Worm (Caenorhabditis elegans) whole organism, late embryonic: ENCODE data around the gene chil-1.

ENCODE experiments used
- ceh-2 ChIP-seq: sonication (generic microtip); optimal IDR thresholded peaks from 2 replicates; lab custom pipeline; 2016; ENCODE audit warnings: missing genotype, missing genetic modification characterization, missing compliant biosample characterization
- ceh-31 ChIP-seq: sonication (generic microtip); optimal IDR thresholded peaks from 2 replicates; lab custom pipeline; 2016; ENCODE audit warnings: missing genetic modification characterization, missing compliant biosample characterization
- ceh-34 ChIP-seq: sonication (generic microtip); optimal IDR thresholded peaks from 2 replicates; lab custom pipeline; 2016; ENCODE audit warnings: mild to moderate bottlenecking, missing genetic modification characterization, missing compliant biosample characterization
- ceh-45 ChIP-seq: fragments of 200-800 bp; sonication (Bioruptor generic); IDR thresholded peaks from 2 replicates; pipeline ENCODE4 v1.3.6; 2022; ENCODE audit warnings: missing genetic modification reagents, missing genetic modification characterization, missing compliant biosample characterization
- elt-4 ChIP-seq: sonication (generic microtip); optimal IDR thresholded peaks from 2 replicates; lab custom pipeline; 2016; ENCODE audit warnings: missing genetic modification characterization, missing compliant biosample characterization
- fkh-10 ChIP-seq: fragments of 150-350 bp; optimal IDR thresholded peaks from 2 replicates; lab custom pipeline; 2014; ENCODE audit warnings: missing biosample characterization, missing genetic modification reagents, missing genetic modification characterization
- lim-6 ChIP-seq: sonication (generic microtip); optimal IDR thresholded peaks from 2 replicates; lab custom pipeline; 2016; ENCODE audit warnings: missing genetic modification characterization, missing compliant biosample characterization
- mec-3 ChIP-seq: sonication (generic microtip); optimal IDR thresholded peaks from 2 replicates; lab custom pipeline; 2016; ENCODE audit warnings: borderline replicate concordance, missing genetic modification characterization, missing compliant biosample characterization
- nfya-1 ChIP-seq: sonication (generic microtip); optimal IDR thresholded peaks from 2 replicates; lab custom pipeline; 2017; ENCODE audit warnings: missing genetic modification characterization, mild to moderate bottlenecking, missing compliant biosample characterization, antibody characterized with exemption, moderate library complexity
- nhr-232 ChIP-seq: sonication (generic microtip); optimal IDR thresholded peaks from 2 replicates; lab custom pipeline; 2016; ENCODE audit warnings: missing genetic modification characterization, missing compliant biosample characterization
- odd-2 ChIP-seq: sonication (generic microtip); optimal IDR thresholded peaks from 2 replicates; lab custom pipeline; 2017; ENCODE audit warnings: antibody characterized with exemption, mild to moderate bottlenecking, missing genetic modification characterization, missing compliant biosample characterization
- pat-9 ChIP-seq: fragments of 200-800 bp; sonication (Bioruptor generic); optimal IDR thresholded peaks from 2 replicates; lab custom pipeline; 2018; ENCODE audit warnings: mild to moderate bottlenecking, missing genetic modification characterization, moderate library complexity, missing compliant biosample characterization
- pax-1 ChIP-seq: fragments of 150-350 bp; optimal IDR thresholded peaks from 2 replicates; lab custom pipeline; 2014; ENCODE audit warnings: missing biosample characterization, missing genetic modification characterization
- pha-2 ChIP-seq: sonication (generic microtip); optimal IDR thresholded peaks from 2 replicates; lab custom pipeline; 2017; ENCODE audit warnings: mild to moderate bottlenecking, missing genetic modification characterization, missing compliant biosample characterization
- pqm-1 ChIP-seq: sonication (generic microtip); optimal IDR thresholded peaks from 2 replicates; lab custom pipeline; 2016; ENCODE audit warnings: missing genetic modification characterization, missing compliant biosample characterization
- ref-2 ChIP-seq: sonication (generic microtip); optimal IDR thresholded peaks from 2 replicates; lab custom pipeline; 2016; ENCODE audit warnings: missing genetic modification characterization, missing compliant biosample characterization
- sox-2 ChIP-seq: fragments of 200-800 bp; sonication (Bioruptor generic); IDR thresholded peaks from 2 replicates; pipeline ENCODE4 v1.3.6; 2022; ENCODE audit warnings: missing genetic modification reagents, missing genetic modification characterization, missing compliant biosample characterization
- syd-9 ChIP-seq: sonication (generic microtip); optimal IDR thresholded peaks from 2 replicates; lab custom pipeline; 2016; ENCODE audit warnings: mild to moderate bottlenecking, missing genetic modification characterization, moderate library complexity, missing compliant biosample characterization
- tbx-2 ChIP-seq: sonication (generic microtip); optimal IDR thresholded peaks from 2 replicates; lab custom pipeline; 2016; ENCODE audit warnings: missing genetic modification characterization, missing compliant biosample characterization
- unc-86 ChIP-seq: sonication (generic microtip); optimal IDR thresholded peaks from 2 replicates; lab custom pipeline; 2016; ENCODE audit warnings: missing genetic modification characterization, missing compliant biosample characterization
- zip-5 ChIP-seq: sonication (generic microtip); optimal IDR thresholded peaks from 2 replicates; lab custom pipeline; 2016; ENCODE audit warnings: missing genetic modification characterization, missing compliant biosample characterization

Gene chil-1

ce11 chrII:9831033-9831432 lies 35.2 kb downstream of the chil-1 start, which contains the start of gene ZK938.12:
Gene ZK938.12, plus strand, starts transcription at chrII:9831333.
- no peak for TF ChIP-seq pqm-1 (tag; lab: Kevin White, UChicago)

ce11 chrII:9829108-9829507 lies 37.2 kb downstream of the chil-1 start, which contains the start of gene ZK938.1:
Gene ZK938.1, plus strand, starts transcription at chrII:9829408.
- TF ChIP-seq zip-5 (no peak), ceh-31 (tag; lab: Kevin White, UChicago) (no peak), fkh-10 (GFP tag; lab: Kevin White, UChicago) (no peak), pha-2 (tag; lab: Kevin White, UChicago) (no peak), pax-1 (no peak), odd-2 (tag; lab: Kevin White, UChicago) (no peak)

- TF ChIP-seq unc-86 (no peak), odd-2 (tag; lab: Kevin White, UChicago) (no peak), zip-5 (no peak), ceh-34 (tag; lab: Kevin White, UChicago) (peak; percentile 69), elt-4 (tag; lab: Kevin White, UChicago) (no peak), pat-9 (tag; lab: Kevin White, UChicago) (no peak), ceh-45 (GFP tag; lab: Robert Waterston, UW) (no peak)
Measured at ce11 chrII:9828502-9828901, 37.8 kb downstream of the chil-1 start.

ce11 chrII:9827852-9828251 lies 38.4 kb downstream of the chil-1 start, which contains the start of gene eyg-1:
Gene eyg-1, minus strand, starts transcription at chrII:9827952.
- TF ChIP-seq nfya-1: no peak

ce11 chrII:9826946-9827345 lies 39.3 kb downstream of the chil-1 start:
- TF ChIP-seq ceh-2: no peak
- no peak for TF ChIP-seq mec-3 (tag; lab: Kevin White, UChicago)
- TF ChIP-seq syd-9 (tag; lab: Kevin White, UChicago): no peak
- TF ChIP-seq pax-1: no peak
- TF ChIP-seq lim-6 (tag; lab: Kevin White, UChicago): no peak
- TF ChIP-seq nhr-232 (tag; lab: Kevin White, UChicago): no peak
- no peak for TF ChIP-seq ref-2 (tag; lab: Kevin White, UChicago)
- no peak for TF ChIP-seq tbx-2 (tag; lab: Kevin White, UChicago)
- no peak for TF ChIP-seq sox-2 (GFP tag; lab: Robert Waterston, UW)
- TF ChIP-seq, all 69 proteins: peak for 0
